Worm (Caenorhabditis elegans) whole organism, L2 larva: ENCODE results near the gene str-31.
A peak's percentile ranks its signal among the peaks of the same experiment; 100 is the strongest.

Experiments
- C34F6.9 ChIP-seq: fragments of 150-350 bp; optimal IDR thresholded peaks from 2 replicates; lab custom pipeline; 2014; ENCODE audit warnings: missing biosample characterization, missing genetic modification characterization
- F13H6.1 ChIP-seq: sonication (generic microtip); optimal IDR thresholded peaks from 2 replicates; lab custom pipeline; 2016; ENCODE audit warnings: missing genetic modification characterization, missing compliant biosample characterization
- Y55F3AM.14 ChIP-seq: fragments of 200-800 bp; sonication (Bioruptor generic); optimal IDR thresholded peaks from 2 replicates; lab custom pipeline; 2018; ENCODE audit warnings: mild to moderate bottlenecking, missing genetic modification characterization, missing compliant biosample characterization
- ZK546.5 ChIP-seq: sonication (generic microtip); optimal IDR thresholded peaks from 2 replicates; lab custom pipeline; 2017; ENCODE audit warnings: missing biosample characterization, missing genetic modification characterization
- alr-1 ChIP-seq: fragments of 150-350 bp; optimal IDR thresholded peaks from 2 replicates; lab custom pipeline; 2014; ENCODE audit warnings: missing biosample characterization, missing genetic modification characterization
- blmp-1 ChIP-seq: sonication (generic microtip); optimal IDR thresholded peaks from 2 replicates; lab custom pipeline; 2017; ENCODE audit warnings: missing genetic modification characterization, mild to moderate bottlenecking, missing compliant biosample characterization, antibody characterized with exemption, moderate library complexity; ENCODE audit not compliant: insufficient read depth
- ceh-16 ChIP-seq: fragments of 150-350 bp; optimal IDR thresholded peaks from 2 replicates; lab custom pipeline; 2014; ENCODE audit warnings: missing biosample characterization, missing genetic modification characterization
- ceh-82 ChIP-seq: fragments of 150-350 bp; optimal IDR thresholded peaks from 2 replicates; lab custom pipeline; 2014; ENCODE audit warnings: missing biosample characterization, missing genetic modification characterization
- crh-2 ChIP-seq: sonication (generic microtip); optimal IDR thresholded peaks from 2 replicates; lab custom pipeline; 2017; ENCODE audit warnings: missing biosample characterization, missing genetic modification characterization
- dmd-4 ChIP-seq: sonication (generic microtip); optimal IDR thresholded peaks from 2 replicates; lab custom pipeline; 2017; ENCODE audit warnings: missing biosample characterization, missing genetic modification characterization
- egl-27 ChIP-seq: sonication (generic microtip); optimal IDR thresholded peaks from 3 replicates; lab custom pipeline; 2017; ENCODE audit warnings: missing biosample characterization, missing genetic modification reagents, missing genetic modification characterization
- elt-1 ChIP-seq: fragments of 150-350 bp; optimal IDR thresholded peaks from 2 replicates; lab custom pipeline; 2014; ENCODE audit warnings: missing biosample characterization, missing genetic modification characterization
- elt-3 ChIP-seq: sonication (generic microtip); optimal IDR thresholded peaks from 2 replicates; lab custom pipeline; 2017; ENCODE audit warnings: missing biosample characterization, missing genetic modification characterization
- lin-11 ChIP-seq: fragments of 150-350 bp; sonication (generic microtip); optimal IDR thresholded peaks from 2 replicates; lab custom pipeline; 2014; ENCODE audit warnings: missing biosample characterization, missing genetic modification characterization, inconsistent platforms, mixed read lengths
- mbf-1 ChIP-seq: sonication (generic microtip); optimal IDR thresholded peaks from 2 replicates; lab custom pipeline; 2017; ENCODE audit warnings: missing biosample characterization, missing genetic modification characterization
- mdl-1 ChIP-seq, 2 experiments: fragments of 150-350 bp in 1 of 2; sonication (generic microtip) in 1 of 2; optimal IDR thresholded peaks; 2 replicates each; lab custom pipeline; 2017; ENCODE audit warnings: missing biosample characterization in 2 of 2, missing genetic modification characterization in 2 of 2
- nhr-10 ChIP-seq: sonication (generic microtip); optimal IDR thresholded peaks from 2 replicates; lab custom pipeline; 2017; ENCODE audit warnings: missing biosample characterization, missing genetic modification characterization
- nhr-11 ChIP-seq: fragments of 150-350 bp; optimal IDR thresholded peaks from 2 replicates; lab custom pipeline; 2014; ENCODE audit warnings: missing biosample characterization, missing genetic modification characterization
- nhr-129 ChIP-seq: fragments of 150-350 bp; optimal IDR thresholded peaks from 2 replicates; lab custom pipeline; 2014; ENCODE audit warnings: missing biosample characterization, missing genetic modification characterization
- nhr-21 ChIP-seq: fragments of 150-350 bp; optimal IDR thresholded peaks from 2 replicates; lab custom pipeline; 2014; ENCODE audit warnings: missing biosample characterization, missing genetic modification characterization
- nhr-23 ChIP-seq: fragments of 150-350 bp; optimal IDR thresholded peaks from 2 replicates; lab custom pipeline; 2014; ENCODE audit warnings: missing biosample characterization, missing genetic modification reagents, missing genetic modification characterization
- nhr-237 ChIP-seq: fragments of 150-350 bp; optimal IDR thresholded peaks from 2 replicates; lab custom pipeline; 2014; ENCODE audit warnings: missing biosample characterization, missing genetic modification characterization
- nhr-25 ChIP-seq: fragments of 150-350 bp; sonication (generic microtip); optimal IDR thresholded peaks from 3 replicates; lab custom pipeline; 2014; ENCODE audit warnings: missing biosample characterization, missing genetic modification characterization
- nhr-6 ChIP-seq: fragments of 150-350 bp; optimal IDR thresholded peaks from 2 replicates; lab custom pipeline; 2014; ENCODE audit warnings: missing biosample characterization, missing genetic modification characterization
- nhr-77 ChIP-seq: fragments of 150-350 bp; optimal IDR thresholded peaks from 2 replicates; lab custom pipeline; 2014; ENCODE audit warnings: missing biosample characterization, missing genetic modification characterization
- peb-1 ChIP-seq: fragments of 150-350 bp; optimal IDR thresholded peaks from 2 replicates; lab custom pipeline; 2014; ENCODE audit warnings: missing biosample characterization, missing genetic modification characterization
- sem-4 ChIP-seq: fragments of 150-350 bp; optimal IDR thresholded peaks from 2 replicates; lab custom pipeline; 2014; ENCODE audit warnings: missing biosample characterization, missing genetic modification reagents, missing genetic modification characterization
- sma-3 ChIP-seq: sonication (generic microtip); optimal IDR thresholded peaks from 2 replicates; lab custom pipeline; 2016; ENCODE audit warnings: missing genetic modification reagents, missing genetic modification characterization, missing compliant biosample characterization
- sma-9 ChIP-seq, 2 experiments: fragments of 150-350 bp in 1 of 2; sonication (generic microtip) in 1 of 2; optimal IDR thresholded peaks; 2 replicates each; lab custom pipeline; 2014 to 2016; ENCODE audit warnings: missing genetic modification characterization in 2 of 2, mild to moderate bottlenecking in 1 of 2, missing biosample characterization in 1 of 2, missing compliant biosample characterization in 1 of 2, missing genetic modification reagents in 1 of 2, moderate library complexity in 1 of 2
- unc-39 ChIP-seq: fragments of 150-350 bp; optimal IDR thresholded peaks from 2 replicates; lab custom pipeline; 2014; ENCODE audit warnings: missing biosample characterization, missing genetic modification characterization
- unc-55 ChIP-seq: fragments of 150-350 bp; sonication (generic microtip); optimal IDR thresholded peaks from 3 replicates; lab custom pipeline; 2014; ENCODE audit warnings: missing biosample characterization, missing genetic modification reagents, missing genetic modification characterization
- zag-1 ChIP-seq: fragments of 150-350 bp; optimal IDR thresholded peaks from 2 replicates; lab custom pipeline; 2014; ENCODE audit warnings: missing biosample characterization, missing genetic modification characterization
- ztf-1 ChIP-seq: fragments of 200-800 bp; sonication (Bioruptor generic); conservative IDR thresholded peaks from 2 replicates; pipeline ENCODE4 v1.3.6; 2022; ENCODE audit warnings: missing genetic modification characterization, missing compliant biosample characterization
- ztf-11 ChIP-seq: sonication (generic microtip); optimal IDR thresholded peaks from 2 replicates; lab custom pipeline; 2017; ENCODE audit warnings: missing biosample characterization, missing genetic modification characterization

Gene str-31

ce11 chrV:7548017-7548416 is 39.6 kb upstream of the str-31 start:
- TF ChIP-seq sma-9 (GFP tag; optimal IDR thresholded peaks at IDR 0.05; lab: Kevin White, UChicago) (peak; percentile 52), sma-9 (tag; optimal IDR thresholded peaks at IDR 0.05; lab: Kevin White, UChicago) (no peak), mbf-1 (tag; lab: Kevin White, UChicago) (no peak)

- TF ChIP-seq elt-3 (tag; lab: Kevin White, UChicago) = no peak
- no peak for TF ChIP-seq nhr-6 (tag; lab: Kevin White, UChicago)
- TF ChIP-seq nhr-25 = no peak
- no peak for TF ChIP-seq dmd-4 (tag; lab: Kevin White, UChicago)
These were observed 39.0 kb upstream of the str-31 start, which contains the start of gene ftn-1 for ce11 chrV:7547479-7547878. TSS of gene ftn-1 (minus strand) at chrV:7547579.

ce11 chrV:7545187-7545586 is 36.7 kb upstream of the str-31 start, which contains the start of the genes C54F6.19 and nhx-3:
TSS of gene C54F6.19 (plus strand) at chrV:7545487.
TSS of gene nhx-3 (minus strand) at chrV:7545523.
- TF ChIP-seq elt-1 (tag; lab: Kevin White, UChicago) (no peak), nhr-11 (no peak), nhr-237 (tag; lab: Kevin White, UChicago) (no peak), sem-4 (tag; lab: Kevin White, UChicago) (no peak)

- TF ChIP-seq sma-9 (GFP tag; optimal IDR thresholded peaks at IDR 0.05; lab: Kevin White, UChicago) (peak; percentile 2), sma-9 (tag; optimal IDR thresholded peaks at IDR 0.05; lab: Kevin White, UChicago) (no peak), nhr-21 (tag; lab: Kevin White, UChicago) (peak; percentile 69), nhr-237 (tag; lab: Kevin White, UChicago) (no peak)
- TF ChIP-seq, all 48 proteins: peak for 2
These were observed 35.3 kb upstream of the str-31 start for ce11 chrV:7543728-7544127.

ce11 chrV:7539015-7539414 is 30.5 kb upstream of the str-31 start, which contains the start of gene srh-268:
TSS of gene srh-268 (plus strand) at chrV:7539315.
- TF ChIP-seq mdl-1 (tag; optimal IDR thresholded peaks at IDR 0.05; lab: Kevin White, UChicago) (no peak), alr-1 (no peak), nhr-77 (no peak), elt-3 (tag; lab: Kevin White, UChicago) (no peak), Y55F3AM.14 (GFP tag; lab: Kevin White, UChicago) (no peak), nhr-25 (no peak), nhr-129 (no peak), nhr-237 (tag; lab: Kevin White, UChicago) (no peak), nhr-11 (no peak), sma-3 (no peak), blmp-1 (tag; lab: Kevin White, UChicago) (no peak), ZK546.5 (tag; lab: Kevin White, UChicago) (no peak), C34F6.9 (tag; lab: Kevin White, UChicago) (no peak), crh-2 (tag; lab: Kevin White, UChicago) (no peak), ceh-82 (tag; lab: Kevin White, UChicago) (no peak), zag-1 (tag; lab: Kevin White, UChicago) (no peak), egl-27 (tag; lab: Kevin White, UChicago) (no peak), mbf-1 (tag; lab: Kevin White, UChicago) (no peak), ztf-11 (no peak)

- TF ChIP-seq ceh-16 (tag; lab: Kevin White, UChicago) (no peak), peb-1 (no peak), sma-3 (no peak), elt-3 (tag; lab: Kevin White, UChicago) (no peak), F13H6.1 (tag; lab: Kevin White, UChicago) (no peak), nhr-11 (no peak), alr-1 (no peak), Y55F3AM.14 (GFP tag; lab: Kevin White, UChicago) (no peak), unc-55 (GFP tag; lab: Kevin White, UChicago) (no peak), nhr-6 (tag; lab: Kevin White, UChicago) (no peak), ztf-1 (no peak), nhr-23 (tag; lab: Kevin White, UChicago) (no peak), nhr-10 (tag; lab: Kevin White, UChicago) (no peak), unc-39 (no peak), nhr-21 (tag; lab: Kevin White, UChicago) (no peak), lin-11 (tag; lab: Kevin White, UChicago) (no peak), sma-9 (GFP tag; optimal IDR thresholded peaks at IDR 0.05; lab: Kevin White, UChicago) (no peak), sma-9 (tag; optimal IDR thresholded peaks at IDR 0.05; lab: Kevin White, UChicago) (no peak), C34F6.9 (tag; lab: Kevin White, UChicago) (no peak)
These were observed 29.6 kb upstream of the str-31 start, which contains the start of gene C54F6.12 for ce11 chrV:7538018-7538417. TSS of gene C54F6.12 (minus strand) at chrV:7538118.
